Fruit fly (Drosophila melanogaster) whole organism, embryonic: ENCODE results near the gene CG13041.
A peak's percentile ranks its signal among the peaks of the same experiment; 100 is the strongest.

Source experiments
- Bteb2 ChIP-seq: fragments of 200-800 bp; sonication (Bioruptor generic); optimal IDR thresholded peaks from 2 replicates; lab custom pipeline; 2016; ENCODE audit warnings: missing biosample characterization, missing genetic modification characterization
- CG10274 ChIP-seq: fragments of 200-800 bp; sonication (Bioruptor generic); optimal IDR thresholded peaks from 3 replicates; lab custom pipeline; 2017; ENCODE audit warnings: missing biosample characterization, mild to moderate bottlenecking, missing genetic modification characterization
- CG11093 ChIP-seq: fragments of 200-800 bp; sonication (Bioruptor generic); IDR thresholded peaks from 3 replicates; pipeline ENCODE4 v1.3.6; 2022; ENCODE audit warnings: missing biosample characterization, missing genetic modification characterization
- CG11696 ChIP-seq: fragments of 200-800 bp; sonication (Bioruptor generic); IDR thresholded peaks from 2 replicates; pipeline ENCODE4 v1.3.6; 2022; ENCODE audit warnings: missing biosample characterization, missing genetic modification characterization
- CG12744 ChIP-seq: fragments of 200-800 bp; sonication (Bioruptor generic); optimal IDR thresholded peaks from 2 replicates; lab custom pipeline; 2016; ENCODE audit warnings: missing biosample characterization, missing genetic modification characterization
- CG15269 ChIP-seq: fragments of 200-800 bp; sonication (Bioruptor generic); optimal IDR thresholded peaks from 2 replicates; lab custom pipeline; 2018; ENCODE audit warnings: missing biosample characterization, mild to moderate bottlenecking, missing genetic modification characterization, moderate library complexity
- CG18764 ChIP-seq: fragments of 200-800 bp; sonication (Bioruptor generic); optimal IDR thresholded peaks from 3 replicates; lab custom pipeline; 2016; ENCODE audit warnings: missing biosample characterization, missing genetic modification characterization
- CG3163 ChIP-seq: fragments of 200-800 bp; sonication (Bioruptor generic); optimal IDR thresholded peaks from 3 replicates; lab custom pipeline; 2016; ENCODE audit warnings: missing biosample characterization, missing genetic modification characterization
- CG4282 ChIP-seq: fragments of 200-800 bp; sonication (Bioruptor generic); optimal IDR thresholded peaks from 2 replicates; lab custom pipeline; 2016; ENCODE audit warnings: missing biosample characterization, missing genetic modification characterization
- CkIIα-i1 ChIP-seq: fragments of 200-800 bp; sonication (Bioruptor generic); IDR thresholded peaks from 2 replicates; pipeline ENCODE4 v1.3.6; 2022; ENCODE audit warnings: missing biosample characterization, missing genetic modification characterization
- D19B ChIP-seq: fragments of 200-800 bp; sonication (Bioruptor generic); optimal IDR thresholded peaks from 2 replicates; lab custom pipeline; 2017; ENCODE audit warnings: missing biosample characterization, mild to moderate bottlenecking, missing genetic modification characterization
- Gug ChIP-seq: fragments of 200-800 bp; sonication (Bioruptor generic); IDR thresholded peaks from 4 replicates; pipeline ENCODE4 v1.3.6; 2022; ENCODE audit warnings: missing biosample characterization, missing genetic modification characterization
- HLH3B ChIP-seq: fragments of 200-800 bp; sonication (Bioruptor generic); IDR thresholded peaks from 2 replicates; pipeline ENCODE4 v1.3.6; 2022; ENCODE audit warnings: missing biosample characterization, missing genetic modification characterization
- Mad ChIP-seq: fragments of 200-800 bp; sonication (Bioruptor generic); optimal IDR thresholded peaks from 2 replicates; lab custom pipeline; 2016; ENCODE audit warnings: missing biosample characterization, missing genetic modification characterization
- Med ChIP-seq: fragments of 200-800 bp; sonication (Bioruptor generic); peaks from one replicate; lab custom pipeline; 2016; ENCODE audit warnings: missing biosample characterization, missing genetic modification characterization, mild to moderate bottlenecking, inconsistent platforms, moderate library complexity
- Neu2 ChIP-seq: fragments of 200-800 bp; sonication (Bioruptor generic); optimal IDR thresholded peaks from 3 replicates; lab custom pipeline; 2016; ENCODE audit warnings: missing biosample characterization, missing genetic modification characterization, borderline replicate concordance
- Ptx1 ChIP-seq: fragments of 200-800 bp; sonication (Bioruptor generic); IDR thresholded peaks from 2 replicates; pipeline ENCODE4 v1.3.6; 2022; ENCODE audit warnings: missing biosample characterization, missing genetic modification characterization
- Spps ChIP-seq: fragments of 200-800 bp; sonication (Bioruptor generic); optimal IDR thresholded peaks from 2 replicates; lab custom pipeline; 2018; ENCODE audit warnings: missing biosample characterization, mild to moderate bottlenecking, missing genetic modification characterization
- ato ChIP-seq: fragments of 200-800 bp; sonication (Bioruptor generic); IDR thresholded peaks from 2 replicates; pipeline ENCODE4 v1.3.6; 2022; ENCODE audit warnings: missing biosample characterization, missing genetic modification characterization; ENCODE audit not compliant: partially characterized antibody
- chn ChIP-seq: fragments of 200-800 bp; sonication (Bioruptor generic); optimal IDR thresholded peaks from 2 replicates; lab custom pipeline; 2016; ENCODE audit warnings: missing biosample characterization, missing genetic modification characterization
- corto ChIP-seq: fragments of 200-800 bp; sonication (Bioruptor generic); optimal IDR thresholded peaks from 2 replicates; lab custom pipeline; 2016; ENCODE audit warnings: missing biosample characterization, mild to moderate bottlenecking, missing genetic modification characterization, moderate library complexity
- ewg ChIP-seq: fragments of 200-800 bp; sonication (Bioruptor generic); optimal IDR thresholded peaks from 3 replicates; lab custom pipeline; 2017; ENCODE audit warnings: mild to moderate bottlenecking, missing biosample characterization, missing genetic modification reagents, missing genetic modification characterization
- fd102C ChIP-seq: fragments of 200-800 bp; sonication (Bioruptor generic); optimal IDR thresholded peaks from 2 replicates; lab custom pipeline; 2018; ENCODE audit warnings: missing biosample characterization, mild to moderate bottlenecking, missing genetic modification characterization, moderate library complexity
- fd3F ChIP-seq: fragments of 200-800 bp; sonication (Bioruptor generic); optimal IDR thresholded peaks from 2 replicates; lab custom pipeline; 2018; ENCODE audit warnings: missing biosample characterization, mild to moderate bottlenecking, missing genetic modification characterization, moderate library complexity
- her ChIP-seq: fragments of 200-800 bp; sonication (Bioruptor generic); optimal IDR thresholded peaks from 2 replicates; lab custom pipeline; 2016; ENCODE audit warnings: missing biosample characterization, missing genetic modification characterization
- lab ChIP-seq: fragments of 200-800 bp; sonication (Bioruptor generic); optimal IDR thresholded peaks from 3 replicates; lab custom pipeline; 2017; ENCODE audit warnings: missing biosample characterization, missing genetic modification characterization, mild to moderate bottlenecking, moderate library complexity, missing genetic modification reagents
- luna ChIP-seq: fragments of 200-800 bp; sonication (Bioruptor generic); optimal IDR thresholded peaks from 2 replicates; lab custom pipeline; 2016; ENCODE audit warnings: missing biosample characterization, missing genetic modification characterization
- mld ChIP-seq: fragments of 200-800 bp; sonication (Bioruptor generic); IDR thresholded peaks from 3 replicates; pipeline ENCODE4 v1.3.6; 2022; ENCODE audit warnings: missing biosample characterization, missing genetic modification characterization; ENCODE audit not compliant: partially characterized antibody
- nmo ChIP-seq: fragments of 200-800 bp; sonication (Bioruptor generic); optimal IDR thresholded peaks from 2 replicates; lab custom pipeline; 2018; ENCODE audit warnings: missing biosample characterization, mild to moderate bottlenecking, missing genetic modification characterization, moderate library complexity
- otp ChIP-seq: fragments of 200-800 bp; sonication (Bioruptor generic); IDR thresholded peaks from 3 replicates; pipeline ENCODE4, ENCODE4 v1.3.6; 2022; ENCODE audit warnings: missing biosample characterization, missing genetic modification characterization
- pho ChIP-seq: fragments of 200-800 bp; sonication (Bioruptor generic); optimal IDR thresholded peaks from 2 replicates; lab custom pipeline; 2016; ENCODE audit warnings: missing biosample characterization, missing genetic modification characterization
- salm ChIP-seq: fragments of 200-800 bp; sonication (Bioruptor generic); optimal IDR thresholded peaks from 2 replicates; lab custom pipeline; 2018; ENCODE audit warnings: missing biosample characterization, mild to moderate bottlenecking, missing genetic modification characterization
- scrt ChIP-seq: fragments of 200-800 bp; sonication (Bioruptor generic); optimal IDR thresholded peaks from 2 replicates; lab custom pipeline; 2018; ENCODE audit warnings: missing biosample characterization, mild to moderate bottlenecking, missing genetic modification characterization, moderate library complexity
- slbo ChIP-seq: fragments of 200-800 bp; sonication (Bioruptor generic); IDR thresholded peaks from 2 replicates; pipeline ENCODE4 v1.3.6; 2022; ENCODE audit warnings: missing biosample characterization, missing genetic modification characterization
- sna ChIP-seq: fragments of 200-800 bp; sonication (Bioruptor generic); IDR thresholded peaks from 2 replicates; pipeline ENCODE4 v1.3.6; 2022; ENCODE audit warnings: missing biosample characterization, missing genetic modification characterization; ENCODE audit not compliant: partially characterized antibody
- sob ChIP-seq: fragments of 200-800 bp; sonication (Bioruptor generic); IDR thresholded peaks from 2 replicates; pipeline ENCODE4 v1.3.6; 2022; ENCODE audit warnings: missing biosample characterization, missing genetic modification characterization
- sug ChIP-seq: fragments of 200-800 bp; optimal IDR thresholded peaks from 2 replicates; lab custom pipeline; 2019; ENCODE audit warnings: missing biosample characterization, mild to moderate bottlenecking, missing genetic modification characterization, moderate library complexity
- tx ChIP-seq: fragments of 200-800 bp; sonication (Bioruptor generic); optimal IDR thresholded peaks from 2 replicates; lab custom pipeline; 2016; ENCODE audit warnings: missing biosample characterization, missing genetic modification characterization
- usp ChIP-seq: fragments of >200 bp; optimal IDR thresholded peaks from 2 replicates; lab custom pipeline; 2017; ENCODE audit warnings: missing biosample characterization, missing genetic modification characterization

CG13041 gene

DNA sequence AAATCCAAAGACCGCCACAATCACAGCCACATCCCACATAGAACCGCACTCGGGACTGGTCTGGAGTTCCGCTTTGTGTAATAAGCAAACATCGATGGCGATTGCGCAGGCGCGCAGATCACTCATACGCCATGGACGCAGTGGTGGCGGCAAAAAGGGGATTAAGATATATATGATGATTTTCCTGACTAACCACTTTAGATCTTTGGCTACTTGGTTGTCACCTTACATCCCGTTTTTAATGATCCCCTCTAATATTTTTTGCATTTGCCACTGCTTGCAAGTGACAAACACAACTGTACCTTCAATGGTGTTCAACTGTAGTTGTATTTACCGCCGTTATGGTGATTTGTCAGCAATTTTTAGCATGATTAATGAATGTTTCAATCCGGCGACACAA, 9.4 kb downstream of the CG13041 start (continued):
- TF ChIP-seq salm: no peak
- TF ChIP-seq CG15269: peak; percentile 10
- no peak for TF ChIP-seq Mad (GFP tag; lab: Kevin White, UChicago)
- peak; percentile 86 for TF ChIP-seq Med (GFP tag; lab: Kevin White, UChicago)
- TF ChIP-seq lab (GFP tag; lab: Kevin White, UChicago): peak; percentile 72
- TF ChIP-seq CG12744 (GFP tag; lab: Kevin White, UChicago): no peak
- TF ChIP-seq slbo (GFP tag; lab: Robert Waterston, UW): peak; percentile 72
- TF ChIP-seq sug (tag; lab: Kevin White, UChicago): no peak
- no peak for TF ChIP-seq scrt
- TF ChIP-seq Bteb2 (GFP tag; lab: Kevin White, UChicago): no peak
- TF ChIP-seq CG11093 (GFP tag; lab: Robert Waterston, UW): no peak
- no peak for TF ChIP-seq Neu2 (GFP tag; lab: Kevin White, UChicago)
- TF ChIP-seq corto (GFP tag; lab: Kevin White, UChicago): no peak
- TF ChIP-seq sna (GFP tag; lab: Robert Waterston, UW): no peak
- no peak for TF ChIP-seq ewg (GFP tag; lab: Kevin White, UChicago)
- TF ChIP-seq CG18764 (GFP tag; lab: Kevin White, UChicago): no peak
- no peak for TF ChIP-seq CkIIα-i1
- TF ChIP-seq Spps: no peak
- 0 out of 2 replicates have a peak, but pooled peaks have one; percentile 13 for TF ChIP-seq Ptx1 (GFP tag; lab: Robert Waterston, UW)
- TF ChIP-seq CG11696 (GFP tag; lab: Robert Waterston, UW): no peak
- TF ChIP-seq ato (GFP tag; lab: Robert Waterston, UW): no peak
- TF ChIP-seq D19B (GFP tag; lab: Kevin White, UChicago): no peak
- no peak for TF ChIP-seq CG3163 (GFP tag; lab: Kevin White, UChicago)
- TF ChIP-seq sob (GFP tag; lab: Robert Waterston, UW): peak; percentile 46; the same call in 1 of the 2 replicates
- TF ChIP-seq fd102C (GFP tag; lab: Kevin White, UChicago): no peak
- TF ChIP-seq CG4282: no peak
- no peak for TF ChIP-seq chn (GFP tag; lab: Kevin White, UChicago)
- no peak for TF ChIP-seq CG10274 (GFP tag; lab: Kevin White, UChicago)
- no peak for TF ChIP-seq usp (GFP tag; lab: Kevin White, UChicago)
- no peak for TF ChIP-seq tx (GFP tag; lab: Kevin White, UChicago)
- peak; percentile 40 for TF ChIP-seq her (GFP tag; lab: Kevin White, UChicago)
- TF ChIP-seq pho (GFP tag; lab: Kevin White, UChicago): peak; percentile 4
- no peak for TF ChIP-seq fd3F (GFP tag; lab: Kevin White, UChicago)
- TF ChIP-seq otp (GFP tag; lab: Robert Waterston, UW): no peak
- no peak for TF ChIP-seq nmo
- TF ChIP-seq mld: no peak
- TF ChIP-seq luna (GFP tag; lab: Kevin White, UChicago): no peak

DNA sequence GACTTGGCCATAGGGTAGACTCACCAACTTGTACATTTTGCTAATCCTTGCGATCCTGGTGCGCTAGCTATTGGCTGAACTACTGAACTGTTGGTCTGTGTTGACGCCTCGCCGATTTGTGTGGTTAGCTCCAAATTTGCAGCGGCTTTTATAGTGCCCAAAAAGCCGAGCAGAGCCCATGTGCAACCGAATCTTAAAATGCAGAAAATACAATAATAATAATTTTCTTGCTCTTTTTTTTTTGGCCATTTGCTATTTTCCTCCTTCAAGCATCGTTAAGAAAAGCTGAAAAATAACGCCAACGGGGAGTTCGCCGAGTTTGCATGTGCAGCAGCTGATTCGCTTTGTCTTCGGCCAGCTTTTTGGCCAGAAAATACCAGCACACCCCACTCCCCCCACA, 10.9 kb downstream of the CG13041 start, which contains the start of gene CG13042:
Gene CG13042, minus strand, starts transcription at position 101 of the 400 bp plus-strand sequence.
- TF ChIP-seq HLH3B (GFP tag; lab: Robert Waterston, UW): no peak
- 0 out of 4 replicates have a peak, but pooled peaks have one; percentile 2 for TF ChIP-seq Gug (GFP tag; lab: Robert Waterston, UW)
